Fruit fly (Drosophila melanogaster): Measurements from ENCODE around the gene Tango4.

DNA sequence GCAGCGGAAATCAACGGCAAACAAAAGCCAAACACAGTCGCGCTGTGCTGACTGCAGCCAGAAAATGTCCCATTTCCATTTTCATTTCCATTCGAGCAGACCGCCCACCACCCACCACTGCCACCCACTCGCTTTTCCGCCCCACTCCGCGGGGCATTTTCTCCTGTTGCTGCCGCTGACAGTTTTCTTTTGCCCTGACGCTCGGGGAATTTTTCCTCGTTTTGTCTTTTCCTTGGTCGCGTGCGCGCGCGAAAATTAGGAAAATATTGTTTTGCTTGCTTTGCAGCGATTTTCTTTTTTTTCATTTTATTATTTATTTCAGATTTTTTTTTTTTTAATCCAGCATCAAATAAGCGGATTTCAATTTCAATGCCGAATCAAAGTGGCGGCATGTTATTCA lies 29.4 kb downstream of the Tango4 start:
- TF ChIP-seq ato (GFP tag; IDR thresholded peaks at IDR 0.05; ENCODE audit: partially characterized antibody) (no peak), CG18599 (GFP tag; optimal IDR thresholded peaks at IDR 0.05) (no peak), HmgZ (tag; optimal IDR thresholded peaks at IDR 0.05) (no peak), stwl (tag; optimal IDR thresholded peaks at IDR 0.05) (no peak), Dll (GFP tag; IDR thresholded peaks at IDR 0.05; ENCODE audit: partially characterized antibody) (no peak)

Measured in whole organism, embryonic.